Worm (Caenorhabditis elegans) whole organism, late embryonic: Measurements from ENCODE around the gene F59B2.13.
A peak's percentile ranks its signal among the peaks of the same experiment; 100 is the strongest.

Source experiments
- C08G9.2 ChIP-seq: sonication (generic microtip); optimal IDR thresholded peaks from 2 replicates; lab custom pipeline; 2016; ENCODE audit warnings: mild to moderate bottlenecking, missing genetic modification characterization, moderate library complexity, missing compliant biosample characterization
- K02D7.2 ChIP-seq: sonication (generic microtip); optimal IDR thresholded peaks from 2 replicates; lab custom pipeline; 2017; ENCODE audit warnings: mild to moderate bottlenecking, missing genetic modification characterization, missing compliant biosample characterization
- K09A11.1 ChIP-seq: sonication (generic microtip); optimal IDR thresholded peaks from 2 replicates; lab custom pipeline; 2017; ENCODE audit warnings: antibody characterized with exemption, mild to moderate bottlenecking, missing genetic modification characterization, missing compliant biosample characterization; ENCODE audit not compliant: insufficient read depth
- ahr-1 ChIP-seq: sonication (generic microtip); optimal IDR thresholded peaks from 2 replicates; lab custom pipeline; 2016; ENCODE audit warnings: missing genetic modification characterization, missing compliant biosample characterization
- ama-1 ChIP-seq: fragments of 150-350 bp; optimal IDR thresholded peaks from 2 replicates; lab custom pipeline; 2014
- ceh-14 ChIP-seq: sonication (generic microtip); optimal IDR thresholded peaks from 2 replicates; lab custom pipeline; 2016; ENCODE audit warnings: missing genotype, missing genetic modification characterization, missing compliant biosample characterization
- ceh-2 ChIP-seq: sonication (generic microtip); optimal IDR thresholded peaks from 2 replicates; lab custom pipeline; 2016; ENCODE audit warnings: missing genotype, missing genetic modification characterization, missing compliant biosample characterization
- ceh-22 ChIP-seq: sonication (generic microtip); optimal IDR thresholded peaks from 2 replicates; lab custom pipeline; 2017; ENCODE audit warnings: missing biosample characterization, missing genetic modification characterization
- ceh-24 ChIP-seq: sonication (generic microtip); optimal IDR thresholded peaks from 2 replicates; lab custom pipeline; 2016; ENCODE audit warnings: mild to moderate bottlenecking, missing genetic modification characterization, missing compliant biosample characterization
- ceh-30 ChIP-seq: fragments of 150-350 bp; optimal IDR thresholded peaks from 2 replicates; lab custom pipeline; 2014; ENCODE audit warnings: missing biosample characterization, missing genetic modification characterization
- ceh-31 ChIP-seq: sonication (generic microtip); optimal IDR thresholded peaks from 2 replicates; lab custom pipeline; 2016; ENCODE audit warnings: missing genetic modification characterization, missing compliant biosample characterization
- ceh-34 ChIP-seq: sonication (generic microtip); optimal IDR thresholded peaks from 2 replicates; lab custom pipeline; 2016; ENCODE audit warnings: mild to moderate bottlenecking, missing genetic modification characterization, missing compliant biosample characterization
- ceh-45 ChIP-seq: fragments of 200-800 bp; sonication (Bioruptor generic); IDR thresholded peaks from 2 replicates; pipeline ENCODE4 v1.3.6; 2022; ENCODE audit warnings: missing genetic modification reagents, missing genetic modification characterization, missing compliant biosample characterization
- ceh-48 ChIP-seq: sonication (generic microtip); optimal IDR thresholded peaks from 2 replicates; lab custom pipeline; 2016; ENCODE audit warnings: missing genetic modification characterization, inconsistent platforms, missing compliant biosample characterization
- ceh-9 ChIP-seq: sonication (generic microtip); optimal IDR thresholded peaks from 2 replicates; lab custom pipeline; 2016; ENCODE audit warnings: mild to moderate bottlenecking, missing genetic modification characterization, inconsistent platforms, missing compliant biosample characterization
- dmd-4 ChIP-seq: sonication (generic microtip); optimal IDR thresholded peaks from 2 replicates; lab custom pipeline; 2016; ENCODE audit warnings: borderline replicate concordance, missing genetic modification characterization, missing compliant biosample characterization
- dve-1 ChIP-seq: sonication (generic microtip); optimal IDR thresholded peaks from 2 replicates; lab custom pipeline; 2017; ENCODE audit warnings: antibody characterized with exemption, mild to moderate bottlenecking, missing genetic modification characterization, missing compliant biosample characterization
- elt-4 ChIP-seq: sonication (generic microtip); optimal IDR thresholded peaks from 2 replicates; lab custom pipeline; 2016; ENCODE audit warnings: missing genetic modification characterization, missing compliant biosample characterization
- ets-4 ChIP-seq: sonication (generic microtip); optimal IDR thresholded peaks from 2 replicates; lab custom pipeline; 2016; ENCODE audit warnings: missing genetic modification characterization, missing compliant biosample characterization
- lim-6 ChIP-seq: sonication (generic microtip); optimal IDR thresholded peaks from 2 replicates; lab custom pipeline; 2016; ENCODE audit warnings: missing genetic modification characterization, missing compliant biosample characterization
- madf-2 ChIP-seq: sonication (generic microtip); optimal IDR thresholded peaks from 2 replicates; lab custom pipeline; 2017; ENCODE audit warnings: missing genetic modification characterization, missing compliant biosample characterization
- mec-3 ChIP-seq: sonication (generic microtip); optimal IDR thresholded peaks from 2 replicates; lab custom pipeline; 2016; ENCODE audit warnings: borderline replicate concordance, missing genetic modification characterization, missing compliant biosample characterization
- nfya-1 ChIP-seq: sonication (generic microtip); optimal IDR thresholded peaks from 2 replicates; lab custom pipeline; 2017; ENCODE audit warnings: missing genetic modification characterization, mild to moderate bottlenecking, missing compliant biosample characterization, antibody characterized with exemption, moderate library complexity
- nhr-232 ChIP-seq: sonication (generic microtip); optimal IDR thresholded peaks from 2 replicates; lab custom pipeline; 2016; ENCODE audit warnings: missing genetic modification characterization, missing compliant biosample characterization
- odd-2 ChIP-seq: sonication (generic microtip); optimal IDR thresholded peaks from 2 replicates; lab custom pipeline; 2017; ENCODE audit warnings: antibody characterized with exemption, mild to moderate bottlenecking, missing genetic modification characterization, missing compliant biosample characterization
- pat-9 ChIP-seq: fragments of 200-800 bp; sonication (Bioruptor generic); optimal IDR thresholded peaks from 2 replicates; lab custom pipeline; 2018; ENCODE audit warnings: mild to moderate bottlenecking, missing genetic modification characterization, moderate library complexity, missing compliant biosample characterization
- pha-4 ChIP-seq: fragments of 150-350 bp; optimal IDR thresholded peaks from 2 replicates; lab custom pipeline; 2018; ENCODE audit warnings: missing biosample characterization, missing genetic modification reagents, missing genetic modification characterization
- pqm-1 ChIP-seq: sonication (generic microtip); optimal IDR thresholded peaks from 2 replicates; lab custom pipeline; 2016; ENCODE audit warnings: missing genetic modification characterization, missing compliant biosample characterization
- ref-2 ChIP-seq: sonication (generic microtip); optimal IDR thresholded peaks from 2 replicates; lab custom pipeline; 2016; ENCODE audit warnings: missing genetic modification characterization, missing compliant biosample characterization
- rnt-1 ChIP-seq: sonication (generic microtip); optimal IDR thresholded peaks from 2 replicates; lab custom pipeline; 2016; ENCODE audit warnings: missing genetic modification characterization, missing compliant biosample characterization
- sdc-2 ChIP-seq: sonication (generic microtip); optimal IDR thresholded peaks from 2 replicates; lab custom pipeline; 2016; ENCODE audit warnings: missing genotype, missing genetic modification characterization, missing compliant biosample characterization
- sox-2 ChIP-seq: fragments of 200-800 bp; sonication (Bioruptor generic); IDR thresholded peaks from 2 replicates; pipeline ENCODE4 v1.3.6; 2022; ENCODE audit warnings: missing genetic modification reagents, missing genetic modification characterization, missing compliant biosample characterization
- syd-9 ChIP-seq: sonication (generic microtip); optimal IDR thresholded peaks from 2 replicates; lab custom pipeline; 2016; ENCODE audit warnings: mild to moderate bottlenecking, missing genetic modification characterization, moderate library complexity, missing compliant biosample characterization
- tbx-7 ChIP-seq: sonication (generic microtip); optimal IDR thresholded peaks from 2 replicates; lab custom pipeline; 2016; ENCODE audit warnings: missing genotype, missing genetic modification characterization, missing compliant biosample characterization
- ttx-3 ChIP-seq: sonication (generic microtip); optimal IDR thresholded peaks from 2 replicates; lab custom pipeline; 2016; ENCODE audit warnings: missing genetic modification reagents, missing genetic modification characterization, missing compliant biosample characterization
- unc-42 ChIP-seq: sonication (generic microtip); optimal IDR thresholded peaks from 2 replicates; lab custom pipeline; 2016; ENCODE audit warnings: missing genotype, missing genetic modification characterization, missing compliant biosample characterization
- unc-55 ChIP-seq: sonication (generic microtip); optimal IDR thresholded peaks from 2 replicates; lab custom pipeline; 2017; ENCODE audit warnings: missing biosample characterization, missing genetic modification reagents, missing genetic modification characterization
- unc-86 ChIP-seq: sonication (generic microtip); optimal IDR thresholded peaks from 2 replicates; lab custom pipeline; 2016; ENCODE audit warnings: missing genetic modification characterization, missing compliant biosample characterization
- zip-5 ChIP-seq: sonication (generic microtip); optimal IDR thresholded peaks from 2 replicates; lab custom pipeline; 2016; ENCODE audit warnings: missing genetic modification characterization, missing compliant biosample characterization

Gene F59B2.13

DNA sequence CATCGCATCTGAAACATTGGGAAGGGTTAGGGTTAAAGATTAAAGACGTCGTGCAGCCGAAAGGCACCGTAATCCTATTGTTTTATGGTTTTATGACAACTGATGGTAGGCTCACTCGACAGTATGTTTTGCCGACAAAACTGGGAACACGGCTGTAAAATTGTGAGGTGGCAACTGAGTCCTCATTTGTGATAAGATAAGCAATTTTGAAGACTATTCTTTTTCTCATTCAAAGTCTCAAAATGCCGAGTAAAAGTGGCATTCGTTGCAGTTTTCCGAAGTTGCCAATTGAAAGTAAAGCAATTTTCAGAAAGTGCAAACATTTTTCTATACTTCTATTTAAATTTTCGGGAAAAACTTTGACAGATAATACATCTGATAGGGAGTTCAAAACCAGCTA is 42.9 kb upstream of the F59B2.13 start:
- no peak for TF ChIP-seq sdc-2 (tag; lab: Kevin White, UChicago)
- TF ChIP-seq sox-2 (GFP tag; lab: Robert Waterston, UW), result no peak
- TF ChIP-seq C08G9.2 (tag; lab: Kevin White, UChicago), result no peak
- TF ChIP-seq madf-2 (tag; lab: Kevin White, UChicago), result no peak
- no peak for TF ChIP-seq K09A11.1 (tag; lab: Kevin White, UChicago)
- TF ChIP-seq pqm-1 (tag; lab: Kevin White, UChicago), result no peak

DNA sequence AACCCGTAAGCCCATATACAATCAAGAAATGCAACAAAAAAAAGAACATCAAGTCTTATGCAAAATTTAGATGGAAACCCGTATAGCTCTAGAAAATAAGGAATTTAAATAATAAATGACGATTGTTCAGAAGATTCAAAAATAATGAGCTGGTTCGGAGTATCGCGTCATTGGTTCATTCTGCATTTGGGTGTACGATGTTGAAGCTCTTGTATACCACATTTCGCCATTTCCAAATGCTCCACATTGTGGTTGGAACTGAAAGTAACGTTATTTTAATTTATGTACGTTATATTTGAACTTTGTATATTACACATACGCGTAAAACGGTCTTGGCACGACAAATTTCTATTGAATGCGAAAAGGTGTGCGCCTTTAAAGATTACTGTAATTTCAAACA is 33.4 kb upstream of the F59B2.13 start:
- no peak for TF ChIP-seq odd-2 (tag; lab: Kevin White, UChicago)
- TF ChIP-seq zip-5 (tag; lab: Kevin White, UChicago), result no peak
- no peak for TF ChIP-seq rnt-1 (tag; lab: Kevin White, UChicago)
- no peak for TF ChIP-seq ahr-1 (tag; lab: Kevin White, UChicago)
- TF ChIP-seq ceh-2 (tag; lab: Kevin White, UChicago), result no peak
- TF ChIP-seq tbx-7 (tag; lab: Kevin White, UChicago), result no peak
- no peak for TF ChIP-seq mec-3 (tag; lab: Kevin White, UChicago)
- no peak for TF ChIP-seq ceh-45 (GFP tag; lab: Robert Waterston, UW)
- TF ChIP-seq ceh-9 (tag; lab: Kevin White, UChicago), result no peak
- no peak for TF ChIP-seq ceh-22 (tag; lab: Kevin White, UChicago)
- no peak for TF ChIP-seq pha-4 (tag; lab: Kevin White, UChicago)
- TF ChIP-seq ceh-24 (tag; lab: Kevin White, UChicago), result no peak
- no peak for TF ChIP-seq dmd-4 (tag; lab: Kevin White, UChicago)
- no peak for TF ChIP-seq ttx-3 (tag; lab: Kevin White, UChicago)
- TF ChIP-seq nhr-232 (tag; lab: Kevin White, UChicago), result no peak
- TF ChIP-seq madf-2 (tag; lab: Kevin White, UChicago), result no peak
- TF ChIP-seq ceh-31 (tag; lab: Kevin White, UChicago), result no peak
- TF ChIP-seq nfya-1 (tag; lab: Kevin White, UChicago), result no peak

DNA sequence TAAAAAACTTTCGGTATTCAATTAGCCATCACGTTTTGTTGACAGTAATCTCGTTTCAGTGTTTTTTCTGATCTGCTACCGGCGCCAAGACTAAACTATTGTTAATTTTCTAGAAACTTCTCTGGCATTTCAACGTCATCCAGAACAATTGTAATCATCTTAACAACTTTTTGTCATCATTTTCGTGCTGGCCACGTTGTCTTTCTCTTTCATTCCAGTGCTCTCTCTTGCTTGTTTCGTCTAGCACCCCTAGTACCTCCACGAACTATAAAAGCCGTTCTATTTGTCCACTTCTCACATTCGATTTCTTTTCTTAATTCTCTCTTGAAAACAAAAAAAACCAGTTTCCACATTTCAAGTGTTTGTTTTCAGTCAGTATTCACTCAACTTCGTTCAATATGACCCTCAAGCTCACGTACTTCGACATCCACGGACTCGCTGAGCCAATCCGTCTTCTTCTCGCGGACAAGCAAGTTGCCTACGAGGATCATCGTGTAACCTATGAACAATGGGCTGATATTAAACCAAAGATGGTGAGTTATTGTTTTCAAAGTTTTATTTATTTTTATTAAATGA is 32.2 kb upstream of the F59B2.13 start, which contains the start of gene gst-1:
gst-1 (plus strand) TSS at position 373 of the 576 bp plus-strand sequence.
- no peak for TF ChIP-seq unc-55 (GFP tag; lab: Kevin White, UChicago)

DNA sequence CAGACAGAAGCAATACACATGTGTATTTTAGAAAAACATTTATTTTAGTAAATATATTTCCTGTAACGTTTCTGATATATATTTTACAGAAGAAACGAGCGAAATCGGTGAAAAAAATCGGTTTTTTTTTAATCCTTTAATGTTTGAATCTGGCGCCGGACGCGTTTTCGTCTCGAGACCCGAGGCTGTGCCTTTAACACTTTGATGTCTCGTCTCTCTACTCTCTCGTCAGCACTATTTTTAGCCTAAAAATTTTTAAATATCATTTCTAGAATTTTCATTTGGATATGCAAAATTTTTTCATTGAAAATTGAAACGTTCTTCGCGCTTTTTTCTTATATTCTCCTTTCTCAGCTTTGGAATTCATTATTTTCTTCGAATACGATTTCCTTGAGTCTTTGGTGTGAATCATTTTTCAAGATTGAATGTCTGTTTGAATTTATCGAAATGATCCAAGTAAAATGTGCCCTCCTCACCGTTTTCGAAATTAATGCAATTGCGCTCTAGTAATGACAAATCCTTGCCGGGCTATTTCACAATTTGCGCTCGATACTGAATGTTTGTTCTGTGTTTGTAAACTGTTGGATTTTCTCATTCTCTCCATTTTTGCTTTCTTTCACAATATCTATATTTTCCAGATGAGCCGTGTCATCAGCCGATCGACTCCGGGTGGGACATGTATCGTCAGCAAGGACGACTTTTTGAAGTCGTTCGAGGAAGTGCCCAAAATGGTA is 27.7 kb upstream of the F59B2.13 start, which contains the start of gene cls-2:
cls-2 (plus strand) TSS at position 635 of the 734 bp plus-strand sequence.
- no peak for TF ChIP-seq tbx-7 (tag; lab: Kevin White, UChicago)
- TF ChIP-seq unc-42 (tag; lab: Kevin White, UChicago), result peak; percentile 8
- no peak for TF ChIP-seq ceh-14
- no peak for TF ChIP-seq pat-9
- no peak for TF ChIP-seq unc-86 (tag; lab: Kevin White, UChicago)
- no peak for TF ChIP-seq ceh-2 (tag; lab: Kevin White, UChicago)
- no peak for TF ChIP-seq ceh-9 (tag; lab: Kevin White, UChicago)
- TF ChIP-seq elt-4, result no peak
- TF ChIP-seq, all 69 proteins: peak for 1

DNA sequence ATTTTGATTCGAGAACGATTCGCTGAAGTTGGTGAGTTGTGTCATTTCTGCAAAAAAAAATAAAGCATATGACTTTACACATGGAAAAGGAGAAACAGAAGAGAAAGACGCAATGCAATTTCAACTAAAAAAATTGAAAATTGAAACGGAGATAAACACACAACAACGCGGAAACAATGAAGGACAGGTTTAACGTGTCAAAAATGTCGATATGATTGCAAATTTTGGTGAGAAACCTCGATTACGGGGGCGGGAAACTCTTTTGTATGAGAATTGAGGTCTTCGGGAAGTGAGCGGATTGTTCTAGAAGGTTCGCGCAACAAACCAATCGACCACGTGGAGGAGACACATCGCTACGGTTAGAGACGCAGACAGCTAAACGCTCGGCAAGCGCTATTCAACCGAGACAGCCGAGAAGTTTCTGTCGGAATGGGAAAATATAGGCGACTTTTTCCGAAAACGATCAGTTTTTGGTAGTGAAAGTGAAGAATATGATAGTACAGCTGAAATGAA is 26.9 kb upstream of the F59B2.13 start, which contains the start of gene R107.5:
R107.5 (minus strand) TSS at position 51 of the 513 bp plus-strand sequence.
- TF ChIP-seq lim-6 (tag; lab: Kevin White, UChicago), result peak; percentile 44
- peak; percentile 31 for TF ChIP-seq dve-1 (tag; lab: Kevin White, UChicago)
- no peak for TF ChIP-seq ama-1 (lab: Kevin White, UChicago)
- TF ChIP-seq pqm-1 (tag; lab: Kevin White, UChicago), result no peak
- no peak for TF ChIP-seq pat-9
- TF ChIP-seq ceh-22 (tag; lab: Kevin White, UChicago), result peak; percentile 30
- peak; percentile 91 for TF ChIP-seq ceh-30 (tag; lab: Kevin White, UChicago)
- peak; percentile 97 for TF ChIP-seq unc-55 (GFP tag; lab: Kevin White, UChicago)
- TF ChIP-seq madf-2 (tag; lab: Kevin White, UChicago), result peak; percentile 38
- TF ChIP-seq ets-4 (tag; lab: Kevin White, UChicago), result peak; percentile 45
- TF ChIP-seq ceh-31 (tag; lab: Kevin White, UChicago), result peak; percentile 93
- peak; percentile 95 for TF ChIP-seq ref-2 (tag; lab: Kevin White, UChicago)
- TF ChIP-seq unc-86 (tag; lab: Kevin White, UChicago), result peak; percentile 57
- TF ChIP-seq ahr-1 (tag; lab: Kevin White, UChicago), result no peak
- TF ChIP-seq sox-2 (GFP tag; lab: Robert Waterston, UW), result peak; percentile 58
- TF ChIP-seq ceh-45 (GFP tag; lab: Robert Waterston, UW), result no peak
- peak; percentile 8 for TF ChIP-seq ceh-2 (tag; lab: Kevin White, UChicago)
- peak; percentile 15 for TF ChIP-seq K02D7.2 (tag; lab: Kevin White, UChicago)
- peak; percentile 93 for TF ChIP-seq rnt-1 (tag; lab: Kevin White, UChicago)
- peak; percentile 8 for TF ChIP-seq sdc-2 (tag; lab: Kevin White, UChicago)
- peak; percentile 87 for TF ChIP-seq syd-9
- TF ChIP-seq ceh-34 (tag; lab: Kevin White, UChicago), result peak; percentile 85
- peak; percentile 38 for TF ChIP-seq ceh-48 (tag; lab: Kevin White, UChicago)
- peak; percentile 56 for TF ChIP-seq ceh-14
